In genomic region chrII:2195541-2195940, ce11 we compare ENCODE assay signal across 4 worm cellular contexts.
TF ChIP-seq lines count a peak whose summit lies in the region.

No protein-coding gene starts in this region.

TF ChIP-seq in whole organism, L2 larva, 48 proteins besides CTCF, POLR2A, EP300 and RAD21:
- TF ChIP-seq Y55F3AM.14 (GFP tag; optimal IDR thresholded peaks at IDR 0.05; lab: Kevin White, UChicago) (no peak), C34F6.9 (tag; optimal IDR thresholded peaks at IDR 0.05; lab: Kevin White, UChicago) (peak; percentile 59), crh-2 (tag; optimal IDR thresholded peaks at IDR 0.05; lab: Kevin White, UChicago) (peak; percentile 44), fos-1 (tag; optimal IDR thresholded peaks at IDR 0.05; lab: Kevin White, UChicago) (peak; percentile 43), lin-13 (GFP tag; optimal IDR thresholded peaks at IDR 0.05; lab: Kevin White, UChicago) (peak; percentile 42), unc-55 (GFP tag; optimal IDR thresholded peaks at IDR 0.05; lab: Kevin White, UChicago) (peak; percentile 88), sma-9 (GFP tag; optimal IDR thresholded peaks at IDR 0.05; lab: Kevin White, UChicago) (peak; percentile 58), sma-9 (tag; optimal IDR thresholded peaks at IDR 0.05; lab: Kevin White, UChicago) (no peak), nhr-77 (tag; optimal IDR thresholded peaks at IDR 0.05; lab: Kevin White, UChicago) (no peak), peb-1 (tag; optimal IDR thresholded peaks at IDR 0.05; lab: Kevin White, UChicago) (no peak), nhr-129 (tag; optimal IDR thresholded peaks at IDR 0.05; lab: Kevin White, UChicago) (peak; percentile 86), lsy-2 (tag; optimal IDR thresholded peaks at IDR 0.05; lab: Kevin White, UChicago) (peak in 1 of 2 experiments; percentile 55), F13H6.1 (tag; optimal IDR thresholded peaks at IDR 0.05; lab: Kevin White, UChicago) (peak; percentile 65), nhr-6 (tag; optimal IDR thresholded peaks at IDR 0.05; lab: Kevin White, UChicago) (peak; percentile 10)

TF ChIP-seq in whole organism, L4 larva, 104 proteins besides CTCF, POLR2A, EP300 and RAD21 (continues in another document):
- TF ChIP-seq nhr-237 (tag; optimal IDR thresholded peaks at IDR 0.05; lab: Kevin White, UChicago): no peak
- TF ChIP-seq ztf-11 (tag; optimal IDR thresholded peaks at IDR 0.05; lab: Kevin White, UChicago): no peak
- no peak for TF ChIP-seq fos-1 (tag; optimal IDR thresholded peaks at IDR 0.05; lab: Kevin White, UChicago)
- peak; percentile 37 for TF ChIP-seq rbr-2 (tag; optimal IDR thresholded peaks at IDR 0.05; lab: Kevin White, UChicago)
- TF ChIP-seq unc-62 (GFP tag; optimal IDR thresholded peaks at IDR 0.05 in 1 of 2; lab: Kevin White, UChicago): no peak
- no peak for TF ChIP-seq unc-62 (tag; optimal IDR thresholded peaks at IDR 0.05; lab: Kevin White, UChicago)
- no peak for TF ChIP-seq ceh-62 (tag; optimal IDR thresholded peaks at IDR 0.05; lab: Kevin White, UChicago)
- no peak for TF ChIP-seq aha-1 (tag; lab: Kevin White, UChicago)
- peak; percentile 48 for TF ChIP-seq dve-1 (tag; optimal IDR thresholded peaks at IDR 0.05; lab: Kevin White, UChicago; ENCODE audit: insufficient read depth)
- TF ChIP-seq pha-4 (GFP tag; IDR thresholded peaks at IDR 0.05; lab: Robert Waterston, UW): peak; percentile 33; the same call in 1 of the 2 replicates
- peak; percentile 93 for TF ChIP-seq pha-4 (tag; optimal IDR thresholded peaks at IDR 0.05; lab: Kevin White, UChicago)
- TF ChIP-seq lsy-2 (tag; optimal IDR thresholded peaks at IDR 0.05; lab: Kevin White, UChicago): peak in 1 of 2 experiments; percentile 67
- no peak for TF ChIP-seq ctbp-1 (GFP tag; IDR thresholded peaks at IDR 0.05; lab: Robert Waterston, UW)
- TF ChIP-seq dmd-6 (GFP tag; IDR thresholded peaks at IDR 0.05; lab: Robert Waterston, UW): no peak
- peak; percentile 70 for TF ChIP-seq fkh-10 (GFP tag; optimal IDR thresholded peaks at IDR 0.05; lab: Kevin White, UChicago)
- TF ChIP-seq Y105C5A.15 (GFP tag; IDR thresholded peaks at IDR 0.05; lab: Robert Waterston, UW): no peak
- peak; percentile 6 for TF ChIP-seq dpl-1 (GFP tag; optimal IDR thresholded peaks at IDR 0.05; lab: Kevin White, UChicago)
- no peak for TF ChIP-seq madf-9 (GFP tag; conservative IDR thresholded peaks at IDR 0.05; lab: Robert Waterston, UW)
- no peak for TF ChIP-seq snpc-4 (tag; optimal IDR thresholded peaks at IDR 0.05; lab: Kevin White, UChicago)
- TF ChIP-seq arid-1 (GFP tag; conservative IDR thresholded peaks at IDR 0.05; lab: Robert Waterston, UW): no peak
- peak; percentile 82 for TF ChIP-seq nhr-28 (tag; optimal IDR thresholded peaks at IDR 0.05; lab: Kevin White, UChicago)
- TF ChIP-seq mep-1 (tag; optimal IDR thresholded peaks at IDR 0.05; lab: Kevin White, UChicago): peak; percentile 62
- no peak for TF ChIP-seq pqm-1 (tag; optimal IDR thresholded peaks at IDR 0.05; lab: Kevin White, UChicago)
- TF ChIP-seq unc-130 (GFP tag; optimal IDR thresholded peaks at IDR 0.05; lab: Kevin White, UChicago): no peak
- TF ChIP-seq lin-13 (GFP tag; optimal IDR thresholded peaks at IDR 0.05; lab: Kevin White, UChicago): peak; percentile 31
- no peak for TF ChIP-seq dmd-8 (GFP tag; IDR thresholded peaks at IDR 0.05; lab: Robert Waterston, UW)
- TF ChIP-seq F49E8.2 (tag; optimal IDR thresholded peaks at IDR 0.05; lab: Kevin White, UChicago; ENCODE audit: borderline replicate concordance): no peak

TF ChIP-seq in whole organism, late embryonic, 69 proteins besides CTCF, POLR2A, EP300 and RAD21:
- TF ChIP-seq unc-42 (tag; optimal IDR thresholded peaks at IDR 0.05; lab: Kevin White, UChicago) (peak; percentile 53), unc-55 (GFP tag; optimal IDR thresholded peaks at IDR 0.05; lab: Kevin White, UChicago) (no peak), elt-4 (tag; optimal IDR thresholded peaks at IDR 0.05; lab: Kevin White, UChicago) (no peak), dve-1 (tag; optimal IDR thresholded peaks at IDR 0.05; lab: Kevin White, UChicago) (peak; percentile 14), tbx-2 (tag; optimal IDR thresholded peaks at IDR 0.05; lab: Kevin White, UChicago) (peak; percentile 52), ceh-31 (tag; optimal IDR thresholded peaks at IDR 0.05; lab: Kevin White, UChicago) (peak; percentile 47), nfya-1 (tag; optimal IDR thresholded peaks at IDR 0.05; lab: Kevin White, UChicago) (peak; percentile 40), ceh-34 (tag; optimal IDR thresholded peaks at IDR 0.05; lab: Kevin White, UChicago) (peak; percentile 27), hlh-8 (tag; optimal IDR thresholded peaks at IDR 0.05; lab: Kevin White, UChicago) (no peak), elt-2 (tag; optimal IDR thresholded peaks at IDR 0.05; lab: Kevin White, UChicago) (peak; percentile 9)

TF ChIP-seq in whole organism, mixed stage, embryonic, 35 proteins besides CTCF, POLR2A, EP300 and RAD21:
- no peak for TF ChIP-seq drap-1 (GFP tag; optimal IDR thresholded peaks at IDR 0.05; lab: Kevin White, UChicago)
- TF ChIP-seq unc-120 (tag; optimal IDR thresholded peaks at IDR 0.05; lab: Kevin White, UChicago; ENCODE audit: poor library complexity, severe bottlenecking): no peak
- TF ChIP-seq lin-32 (GFP tag; optimal IDR thresholded peaks at IDR 0.05; lab: Kevin White, UChicago): no peak
- TF ChIP-seq cnd-1 (tag; optimal IDR thresholded peaks at IDR 0.05; lab: Kevin White, UChicago): no peak
- no peak for TF ChIP-seq elt-3 (tag; optimal IDR thresholded peaks at IDR 0.05; lab: Kevin White, UChicago)
- no peak for TF ChIP-seq mab-5 (tag; optimal IDR thresholded peaks at IDR 0.05; lab: Kevin White, UChicago)
- no peak for TF ChIP-seq blmp-1 (tag; optimal IDR thresholded peaks at IDR 0.05; lab: Kevin White, UChicago)
- no peak for TF ChIP-seq nhr-2 (tag; optimal IDR thresholded peaks at IDR 0.05; lab: Kevin White, UChicago)
- no peak for TF ChIP-seq elt-1 (tag; optimal IDR thresholded peaks at IDR 0.05; lab: Kevin White, UChicago; ENCODE audit: borderline replicate concordance, insufficient read depth)
- TF ChIP-seq mls-2 (tag; optimal IDR thresholded peaks at IDR 0.05; lab: Kevin White, UChicago): no peak
- TF ChIP-seq nhr-12 (tag; optimal IDR thresholded peaks at IDR 0.05; lab: Kevin White, UChicago): no peak
- TF ChIP-seq bed-3 (GFP tag; optimal IDR thresholded peaks at IDR 0.05; lab: Kevin White, UChicago): no peak
- no peak for TF ChIP-seq nhr-76 (tag; optimal IDR thresholded peaks at IDR 0.05; lab: Kevin White, UChicago)
- no peak for TF ChIP-seq lsy-2 (tag; optimal IDR thresholded peaks at IDR 0.05; lab: Kevin White, UChicago)
- TF ChIP-seq nhr-28 (tag; optimal IDR thresholded peaks at IDR 0.05; lab: Kevin White, UChicago): no peak
- no peak for TF ChIP-seq unc-62 (GFP tag; optimal IDR thresholded peaks at IDR 0.05; lab: Kevin White, UChicago)
- TF ChIP-seq ceh-83 (GFP tag; optimal IDR thresholded peaks at IDR 0.05; lab: Kevin White, UChicago): no peak
- TF ChIP-seq sptf-1 (tag; optimal IDR thresholded peaks at IDR 0.05; lab: Kevin White, UChicago): peak; percentile 10
- TF ChIP-seq mep-1 (tag; optimal IDR thresholded peaks at IDR 0.05; lab: Kevin White, UChicago): peak; percentile 27
- no peak for TF ChIP-seq tbx-8 (GFP tag; optimal IDR thresholded peaks at IDR 0.05; lab: Kevin White, UChicago)
- peak; percentile 64 for TF ChIP-seq ces-1 (GFP tag; optimal IDR thresholded peaks at IDR 0.05; lab: Kevin White, UChicago)
- no peak for TF ChIP-seq flh-1 (GFP tag; optimal IDR thresholded peaks at IDR 0.05; lab: Kevin White, UChicago)
- no peak for TF ChIP-seq lin-13 (tag; optimal IDR thresholded peaks at IDR 0.05; lab: Kevin White, UChicago)
- no peak for TF ChIP-seq ham-2 (GFP tag; optimal IDR thresholded peaks at IDR 0.05; lab: Kevin White, UChicago)
- TF ChIP-seq hlh-1 (tag; optimal IDR thresholded peaks at IDR 0.05; lab: Kevin White, UChicago): no peak
- TF ChIP-seq unc-39 (tag; optimal IDR thresholded peaks at IDR 0.05; lab: Kevin White, UChicago): no peak
- no peak for TF ChIP-seq ceh-39 (tag; optimal IDR thresholded peaks at IDR 0.05; lab: Kevin White, UChicago)
- no peak for TF ChIP-seq snpc-4 (tag; optimal IDR thresholded peaks at IDR 0.05; lab: Kevin White, UChicago)
- TF ChIP-seq nhr-237 (tag; optimal IDR thresholded peaks at IDR 0.05; lab: Kevin White, UChicago): peak; percentile 42
- peak; percentile 84 for TF ChIP-seq pha-4 (tag; optimal IDR thresholded peaks at IDR 0.05; lab: Kevin White, UChicago)
- TF ChIP-seq ceh-43 (GFP tag; optimal IDR thresholded peaks at IDR 0.05; lab: Kevin White, UChicago): no peak
